Worm (Caenorhabditis elegans): Measurements from ENCODE around the gene B0393.7.

ce11 chrIII:4778003-4778402 is at the start of gene B0393.7:
- no peak for TF ChIP-seq unc-62 (GFP tag; optimal IDR thresholded peaks at IDR 0.05)
- no peak for TF ChIP-seq elt-1 (tag; optimal IDR thresholded peaks at IDR 0.05; ENCODE audit: borderline replicate concordance, insufficient read depth)
- TF ChIP-seq lsy-2 (tag; optimal IDR thresholded peaks at IDR 0.05), result no peak
- no peak for TF ChIP-seq nhr-237 (tag; optimal IDR thresholded peaks at IDR 0.05)
- TF ChIP-seq unc-39 (tag; optimal IDR thresholded peaks at IDR 0.05), result no peak
- TF ChIP-seq lin-13 (tag; optimal IDR thresholded peaks at IDR 0.05), result no peak
- TF ChIP-seq blmp-1 (tag; optimal IDR thresholded peaks at IDR 0.05), result no peak
- TF ChIP-seq pha-4 (tag; optimal IDR thresholded peaks at IDR 0.05), result no peak
